Worm (Caenorhabditis elegans) whole organism, young adult: ENCODE measurements around the gene trd-1.

Experiments
- F23B12.7 ChIP-seq: sonication (generic microtip); optimal IDR thresholded peaks from 2 replicates; lab custom pipeline; 2017; ENCODE audit warnings: missing genetic modification characterization, mild to moderate bottlenecking, missing compliant biosample characterization, antibody characterized with exemption, moderate library complexity; ENCODE audit not compliant: insufficient read depth
- F39B2.1 ChIP-seq: fragments of 200-800 bp; sonication (Bioruptor generic); IDR thresholded peaks from 2 replicates; pipeline ENCODE4 v1.3.6; 2022; ENCODE audit warnings: missing genetic modification reagents, missing genetic modification characterization, missing compliant biosample characterization
- F57A8.1 ChIP-seq: fragments of 200-800 bp; sonication (Bioruptor generic); optimal IDR thresholded peaks from 2 replicates; lab custom pipeline; 2018; ENCODE audit warnings: mild to moderate bottlenecking, missing genetic modification characterization, moderate library complexity, missing compliant biosample characterization
- die-1 ChIP-seq: sonication (generic microtip); optimal IDR thresholded peaks from 2 replicates; lab custom pipeline; 2016; ENCODE audit warnings: missing genotype, mild to moderate bottlenecking, missing genetic modification characterization, missing compliant biosample characterization
- dpl-1 ChIP-seq: fragments of 150-350 bp; optimal IDR thresholded peaks from 2 replicates; lab custom pipeline; 2014; ENCODE audit warnings: missing biosample characterization, missing genetic modification reagents, missing genetic modification characterization
- fkh-3 ChIP-seq: sonication (generic microtip); optimal IDR thresholded peaks from 2 replicates; lab custom pipeline; 2016; ENCODE audit warnings: mild to moderate bottlenecking, missing genetic modification characterization, missing compliant biosample characterization
- pbrm-1 ChIP-seq: fragments of 200-800 bp; sonication (Bioruptor generic); IDR thresholded peaks from 2 replicates; pipeline ENCODE4 v1.3.6; 2022; ENCODE audit warnings: missing genetic modification reagents, missing genetic modification characterization, missing compliant biosample characterization
- rpc-1 ChIP-seq, 2 experiments: fragments of 150-350 bp in 1 of 2; sonication (generic microtip) in 1 of 2; optimal IDR thresholded peaks; 2 replicates each; lab custom pipeline; 2014 to 2018; ENCODE audit warnings: missing biosample characterization in 1 of 2, missing genetic modification characterization in 1 of 2, missing genetic modification reagents in 1 of 2, missing genotype in 1 of 2

DNA sequence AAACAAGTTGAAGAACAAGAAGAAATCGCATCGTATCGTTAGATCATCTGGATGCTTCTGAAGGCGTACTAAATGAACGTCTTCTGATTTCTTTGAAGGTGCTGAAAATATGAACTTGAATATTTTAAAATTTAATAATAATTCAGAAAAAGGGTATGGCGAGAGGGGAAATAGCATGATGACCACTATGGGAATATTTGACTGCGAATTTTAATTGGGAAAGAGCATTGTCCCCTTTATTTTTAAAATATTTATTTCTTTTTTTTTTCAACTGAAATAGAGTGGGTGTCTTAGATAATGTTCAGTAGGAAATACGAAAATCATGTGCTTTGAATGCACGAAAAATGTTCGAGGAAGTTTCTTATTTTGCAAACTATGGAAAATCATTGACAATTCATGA lies 9.3 kb downstream of the trd-1 start, which contains the start of gene lgc-50:
- TF ChIP-seq F57A8.1 (GFP tag; lab: Kevin White, UChicago) (no peak), pbrm-1 (GFP tag; lab: Robert Waterston, UW) (no peak), rpc-1 (optimal IDR thresholded peaks at IDR 0.05; lab: Kevin White, UChicago) (no peak), rpc-1 (tag; optimal IDR thresholded peaks at IDR 0.05; lab: Kevin White, UChicago) (no peak), dpl-1 (no peak), die-1 (tag; lab: Kevin White, UChicago) (no peak), F39B2.1 (GFP tag; lab: Robert Waterston, UW) (no peak), F23B12.7 (tag; lab: Kevin White, UChicago) (no peak), fkh-3 (tag; lab: Kevin White, UChicago) (no peak)
